Worm (Caenorhabditis elegans) whole organism, young adult: ENCODE data around the gene tin-9.2.
A peak's percentile ranks its signal among the peaks of the same experiment; 100 is the strongest.

Experiments
- B0261.1 ChIP-seq: sonication (generic microtip); optimal IDR thresholded peaks from 2 replicates; lab custom pipeline; 2016; ENCODE audit warnings: mild to moderate bottlenecking, missing genetic modification characterization, moderate library complexity, missing compliant biosample characterization
- Y56A3A.18 ChIP-seq: fragments of 200-800 bp; sonication (Bioruptor generic); IDR thresholded peaks from 2 replicates; pipeline ENCODE4 v1.3.6; 2022; ENCODE audit warnings: missing genetic modification reagents, missing genetic modification characterization, missing compliant biosample characterization
- efl-1 ChIP-seq: fragments of 150-350 bp; optimal IDR thresholded peaks from 2 replicates; lab custom pipeline; 2014; ENCODE audit warnings: missing biosample characterization, missing genetic modification reagents, missing genetic modification characterization
- hlh-26 ChIP-seq: fragments of 200-800 bp; sonication (Bioruptor generic); conservative IDR thresholded peaks from 2 replicates; pipeline ENCODE4 v1.3.6; 2022; ENCODE audit warnings: missing genetic modification reagents, missing genetic modification characterization, missing compliant biosample characterization
- hsf-1 ChIP-seq: fragments of 200-800 bp; sonication (Bioruptor generic); IDR thresholded peaks from 2 replicates; pipeline ENCODE4 v1.3.6; 2022; ENCODE audit warnings: missing genetic modification reagents, missing genetic modification characterization, missing compliant biosample characterization
- lsl-1 ChIP-seq: fragments of 200-800 bp; sonication (Bioruptor generic); optimal IDR thresholded peaks from 2 replicates; lab custom pipeline; 2018; ENCODE audit warnings: mild to moderate bottlenecking, missing genetic modification characterization, moderate library complexity, missing compliant biosample characterization
- pbrm-1 ChIP-seq: fragments of 200-800 bp; sonication (Bioruptor generic); IDR thresholded peaks from 2 replicates; pipeline ENCODE4 v1.3.6; 2022; ENCODE audit warnings: missing genetic modification reagents, missing genetic modification characterization, missing compliant biosample characterization
- pha-4 ChIP-seq: fragments of 150-350 bp; sonication (generic microtip); optimal IDR thresholded peaks from 2 replicates; lab custom pipeline; 2014; ENCODE audit warnings: missing biosample characterization, missing genetic modification reagents, missing genetic modification characterization
- snpc-4 ChIP-seq, 5 experiments: fragments of 150-350 bp in 1 of 5; sonication (generic microtip) in 4 of 5; optimal IDR thresholded peaks; 2 replicates each; lab custom pipeline; 2014 to 2018; ENCODE audit warnings: missing genetic modification characterization in 5 of 5, missing biosample characterization in 3 of 5, antibody characterized with exemption in 2 of 5, mild to moderate bottlenecking in 2 of 5, missing compliant biosample characterization in 2 of 5, missing genotype in 2 of 5, moderate library complexity in 2 of 5, missing genetic modification reagents in 1 of 5
- unc-130 ChIP-seq: sonication (generic microtip); optimal IDR thresholded peaks from 2 replicates; lab custom pipeline; 2016; ENCODE audit warnings: missing genetic modification reagents, missing genetic modification characterization, missing compliant biosample characterization

DNA sequence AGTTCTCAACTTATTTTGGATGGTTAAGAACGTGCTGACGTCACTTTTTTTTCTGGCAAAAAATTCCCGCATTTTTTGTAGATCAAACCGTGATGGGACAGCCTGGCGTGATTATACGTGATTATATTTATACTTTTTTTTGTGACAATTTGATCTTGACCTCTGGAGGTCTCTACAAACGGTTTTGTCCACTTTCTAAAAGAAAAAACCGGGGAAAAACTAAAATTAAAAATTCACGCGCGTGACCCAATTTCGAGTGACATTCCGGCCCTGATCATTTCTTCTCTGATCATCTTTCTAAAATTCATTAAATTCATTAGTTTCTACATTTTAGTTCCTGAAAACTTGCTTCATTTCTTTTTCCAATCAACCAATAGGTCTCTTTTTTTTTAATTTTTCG lies 6.1 kb downstream of the tin-9.2 start, which contains the start of gene rde-11:
- peak; percentile 44 for TF ChIP-seq efl-1 (GFP tag; lab: Kevin White, UChicago)
- no peak for TF ChIP-seq pha-4 (tag; lab: Kevin White, UChicago)
- TF ChIP-seq B0261.1 (tag; lab: Kevin White, UChicago): no peak
- TF ChIP-seq unc-130 (GFP tag; lab: Kevin White, UChicago): no peak
- TF ChIP-seq hsf-1 (GFP tag; lab: Robert Waterston, UW): no peak
- no peak for TF ChIP-seq lsl-1 (GFP tag; lab: Kevin White, UChicago)
- TF ChIP-seq hlh-26 (GFP tag; lab: Robert Waterston, UW): no peak
- no peak for TF ChIP-seq snpc-4 (GFP tag; optimal IDR thresholded peaks at IDR 0.05; lab: Kevin White, UChicago)
- TF ChIP-seq snpc-4 (tag; optimal IDR thresholded peaks at IDR 0.05; lab: Kevin White, UChicago): no peak
- no peak for TF ChIP-seq pbrm-1 (GFP tag; lab: Robert Waterston, UW)
- no peak for TF ChIP-seq Y56A3A.18 (GFP tag; lab: Robert Waterston, UW)
